Fruit fly (Drosophila melanogaster): ENCODE measurements around the gene CG32547.

The CG32547 gene

DNA sequence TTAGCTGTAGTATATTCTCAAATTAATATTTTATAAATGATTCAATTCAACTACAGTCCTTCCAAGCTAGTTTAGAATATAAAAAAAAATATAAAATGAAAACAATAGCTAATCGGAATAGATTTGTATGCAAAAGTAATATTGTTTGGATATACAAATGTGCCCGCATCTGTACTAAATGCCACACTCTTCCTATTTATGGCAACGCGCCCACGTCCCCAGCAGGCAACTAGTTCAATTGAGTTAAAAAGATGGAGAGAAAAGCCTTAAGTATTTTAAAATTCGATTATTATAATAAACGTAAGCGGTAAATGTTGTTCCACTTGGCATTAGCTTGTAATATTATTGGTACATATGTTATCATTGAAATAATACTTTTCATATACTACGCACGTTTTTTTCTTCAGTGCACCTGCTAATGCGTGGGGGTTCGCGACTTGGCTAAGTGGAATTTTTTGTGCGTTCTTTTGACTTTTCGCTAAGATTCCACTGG lies 73.7 kb downstream of the CG32547 start (continued):
- TF ChIP-seq ss (GFP tag; optimal IDR thresholded peaks at IDR 0.05) (no peak), CG3032 (tag; optimal IDR thresholded peaks at IDR 0.05) (peak; percentile 22), vri (GFP tag; optimal IDR thresholded peaks at IDR 0.05) (no peak), CG3919 (GFP tag; optimal IDR thresholded peaks at IDR 0.05) (peak; percentile 19), topi (GFP tag; optimal IDR thresholded peaks at IDR 0.05) (peak; percentile 2), Ets96B (tag; optimal IDR thresholded peaks at IDR 0.05) (peak; percentile 33), CG6276 (GFP tag; optimal IDR thresholded peaks at IDR 0.05) (peak; percentile 72), Eip93F (GFP tag; optimal IDR thresholded peaks at IDR 0.05) (no peak), fd59A (GFP tag; optimal IDR thresholded peaks at IDR 0.05) (peak; percentile 15), CG31627 (GFP tag; optimal IDR thresholded peaks at IDR 0.05) (no peak), svp (GFP tag) (peak; percentile 41), Sox14 (GFP tag; optimal IDR thresholded peaks at IDR 0.05) (peak; percentile 36), CG8319 (GFP tag; optimal IDR thresholded peaks at IDR 0.05) (no peak), CG4318 (GFP tag; optimal IDR thresholded peaks at IDR 0.05) (peak; percentile 78), CG16779 (tag; optimal IDR thresholded peaks at IDR 0.05) (peak; percentile 26), net (GFP tag; optimal IDR thresholded peaks at IDR 0.05) (peak; percentile 45), pdm3 (GFP tag; optimal IDR thresholded peaks at IDR 0.05) (peak; percentile 59), CG11902 (GFP tag; optimal IDR thresholded peaks at IDR 0.05) (no peak), CG10669 (GFP tag; optimal IDR thresholded peaks at IDR 0.05) (peak; percentile 9), fd85E (GFP tag; optimal IDR thresholded peaks at IDR 0.05) (no peak), spab (GFP tag; optimal IDR thresholded peaks at IDR 0.05) (peak; percentile 5), CG6163 (GFP tag; IDR thresholded peaks at IDR 0.05) (peak; percentile 55; the same call in 1 of the 3 replicates), cyc (GFP tag; optimal IDR thresholded peaks at IDR 0.05) (no peak), CG34406 (GFP tag; optimal IDR thresholded peaks at IDR 0.05) (no peak), CG9139 (GFP tag; optimal IDR thresholded peaks at IDR 0.05) (no peak), Hr38 (GFP tag; optimal IDR thresholded peaks at IDR 0.05) (no peak), CG6792 (GFP tag; optimal IDR thresholded peaks at IDR 0.05) (no peak), CG6808 (GFP tag; optimal IDR thresholded peaks at IDR 0.05) (no peak), dac (GFP tag; optimal IDR thresholded peaks at IDR 0.05) (peak; percentile 55), CG11762 (GFP tag; optimal IDR thresholded peaks at IDR 0.05; ENCODE audit: insufficient read depth) (peak; percentile 25)

dm6 chrX:18404632-18405238 lies 74.6 kb downstream of the CG32547 start:
- TF ChIP-seq fkh (GFP tag; optimal IDR thresholded peaks at IDR 0.05) (peak; percentile 59), CG11902 (GFP tag; optimal IDR thresholded peaks at IDR 0.05) (no peak), svp (GFP tag) (peak; percentile 77), ss (GFP tag; optimal IDR thresholded peaks at IDR 0.05) (peak in 1 of 2 experiments; percentile 23), vri (GFP tag; optimal IDR thresholded peaks at IDR 0.05) (peak; percentile 88), net (GFP tag; optimal IDR thresholded peaks at IDR 0.05) (no peak), CG9139 (GFP tag; optimal IDR thresholded peaks at IDR 0.05) (no peak), Eip75B (GFP tag; optimal IDR thresholded peaks at IDR 0.05) (peak; percentile 12), CG10631 (GFP tag; optimal IDR thresholded peaks at IDR 0.05) (peak; percentile 5), OdsH (GFP tag; optimal IDR thresholded peaks at IDR 0.05) (peak; percentile 2), CG11762 (GFP tag; optimal IDR thresholded peaks at IDR 0.05; ENCODE audit: insufficient read depth) (no peak), Hr38 (GFP tag; optimal IDR thresholded peaks at IDR 0.05) (no peak), Met (GFP tag; optimal IDR thresholded peaks at IDR 0.05) (peak; percentile 16), dac (GFP tag; optimal IDR thresholded peaks at IDR 0.05) (peak; percentile 4), topi (GFP tag; optimal IDR thresholded peaks at IDR 0.05) (no peak), CG10669 (GFP tag; optimal IDR thresholded peaks at IDR 0.05) (no peak), Gug (GFP tag; IDR thresholded peaks at IDR 0.05) (peak; percentile 47), CG11294 (GFP tag; IDR thresholded peaks at IDR 0.05) (peak; percentile 3; the same call in 1 of the 2 replicates), Hr39 (GFP tag; optimal IDR thresholded peaks at IDR 0.05) (peak; percentile 10), Hr4 (GFP tag; optimal IDR thresholded peaks at IDR 0.05) (peak; percentile 66), CG8119 (GFP tag; IDR thresholded peaks at IDR 0.05) (peak; percentile 14; the same call in 1 of the 3 replicates), Eip78C (GFP tag) (peak; percentile 84), CG6854 (GFP tag; optimal IDR thresholded peaks at IDR 0.05) (peak; percentile 16), dsx (GFP tag; optimal IDR thresholded peaks at IDR 0.05; ENCODE audit: poor library complexity, severe bottlenecking) (peak; percentile 82), CG32006 (GFP tag; optimal IDR thresholded peaks at IDR 0.05) (peak; percentile 76), CG4318 (GFP tag; optimal IDR thresholded peaks at IDR 0.05) (peak; percentile 60), CG6276 (GFP tag; optimal IDR thresholded peaks at IDR 0.05) (peak; percentile 36), CG3032 (tag; optimal IDR thresholded peaks at IDR 0.05) (no peak), acj6 (GFP tag; optimal IDR thresholded peaks at IDR 0.05) (no peak), CG3919 (GFP tag; optimal IDR thresholded peaks at IDR 0.05) (no peak), fd59A (GFP tag; optimal IDR thresholded peaks at IDR 0.05) (peak; percentile 30), Blimp-1 (GFP tag; optimal IDR thresholded peaks at IDR 0.05) (no peak), lz (GFP tag; optimal IDR thresholded peaks at IDR 0.05) (peak; percentile 16)

Data from whole organism, prepupa.